Fruit fly (Drosophila melanogaster): ENCODE results near the gene Mur2B.
A peak's percentile ranks its signal among the peaks of the same experiment; 100 is the strongest.

- no peak for TF ChIP-seq CG8478 (optimal IDR thresholded peaks at IDR 0.05)
- TF ChIP-seq CTCF (optimal IDR thresholded peaks at IDR 0.05) = peak in 1 of 2 experiments; percentile 2
Measured at dm6 chrX:1695529-1696410, 27.2 kb upstream of the Mur2B start, which contains the start of gene a6.
